Worm (Caenorhabditis elegans) whole organism, L1 larva: ENCODE measurements around the gene abu-7.

Source experiments
- C04F5.9 ChIP-seq: sonication (generic microtip); optimal IDR thresholded peaks from 2 replicates; lab custom pipeline; 2016; ENCODE audit warnings: missing genetic modification characterization, missing compliant biosample characterization
- C16A3.4 ChIP-seq: fragments of 150-350 bp; optimal IDR thresholded peaks from 2 replicates; lab custom pipeline; 2014; ENCODE audit warnings: missing biosample characterization, missing genetic modification characterization
- F16B12.6 ChIP-seq: fragments of 150-350 bp; optimal IDR thresholded peaks from 2 replicates; lab custom pipeline; 2014; ENCODE audit warnings: missing biosample characterization, missing genetic modification characterization
- aha-1 ChIP-seq: fragments of 150-350 bp; optimal IDR thresholded peaks from 2 replicates; lab custom pipeline; 2014; ENCODE audit warnings: missing biosample characterization, missing genetic modification characterization
- ama-1 ChIP-seq: fragments of 150-350 bp; optimal IDR thresholded peaks from 2 replicates; lab custom pipeline; 2014
- blmp-1 ChIP-seq: fragments of 150-350 bp; optimal IDR thresholded peaks from 2 replicates; lab custom pipeline; 2014; ENCODE audit warnings: missing biosample characterization, missing genetic modification characterization
- ceh-8 ChIP-seq: fragments of 200-800 bp; sonication (Bioruptor generic); optimal IDR thresholded peaks from 2 replicates; lab custom pipeline; 2018; ENCODE audit warnings: mild to moderate bottlenecking, missing genetic modification characterization, moderate library complexity, missing compliant biosample characterization
- ceh-82 ChIP-seq, 3 experiments: fragments of 150-350 bp in 1 of 3; sonication (generic microtip) in 2 of 3; optimal IDR thresholded peaks; 2 replicates each; lab custom pipeline; 2014 to 2017; ENCODE audit warnings: missing biosample characterization in 3 of 3, missing genetic modification characterization in 3 of 3
- ceh-88 ChIP-seq: fragments of 200-800 bp; sonication (Bioruptor generic); IDR thresholded peaks from 2 replicates; pipeline ENCODE4 v1.3.6; 2022; ENCODE audit warnings: missing genetic modification characterization, missing compliant biosample characterization
- dpl-1 ChIP-seq, 3 experiments: fragments of 150-350 bp in 2 of 3; sonication (generic microtip) in 1 of 3; optimal IDR thresholded peaks; 2 replicates each; lab custom pipeline; 2014 to 2017; ENCODE audit warnings: missing biosample characterization in 3 of 3, missing genetic modification characterization in 3 of 3, missing genetic modification reagents in 3 of 3
- efl-1 ChIP-seq, 4 experiments: fragments of 150-350 bp; optimal IDR thresholded peaks in 3 of 4; peaks in 1 of 4; 1 replicate in 1 of 4; 2 replicates in 3 of 4; lab custom pipeline; 2014; ENCODE audit warnings: missing biosample characterization in 2 of 4, missing genetic modification characterization in 2 of 4, missing genetic modification reagents in 2 of 4
- efl-3 ChIP-seq: fragments of 200-800 bp; sonication (Bioruptor generic); optimal IDR thresholded peaks from 2 replicates; lab custom pipeline; 2018; ENCODE audit warnings: mild to moderate bottlenecking, missing genetic modification characterization, missing compliant biosample characterization
- egl-27 ChIP-seq, 2 experiments: fragments of 150-350 bp in 1 of 2; sonication (generic microtip); optimal IDR thresholded peaks; 3 replicates each; lab custom pipeline; 2017 to 2018; ENCODE audit warnings: missing biosample characterization in 2 of 2, missing genetic modification characterization in 2 of 2, missing genetic modification reagents in 2 of 2
- fkh-10 ChIP-seq: sonication (generic microtip); optimal IDR thresholded peaks from 2 replicates; lab custom pipeline; 2017; ENCODE audit warnings: missing biosample characterization, missing genetic modification reagents, missing genetic modification characterization
- fkh-8 ChIP-seq: sonication (generic microtip); optimal IDR thresholded peaks from 2 replicates; lab custom pipeline; 2016; ENCODE audit warnings: mild to moderate bottlenecking, missing genetic modification characterization, missing compliant biosample characterization
- fos-1 ChIP-seq: fragments of 150-350 bp; optimal IDR thresholded peaks from 2 replicates; lab custom pipeline; 2014; ENCODE audit warnings: missing biosample characterization, missing genetic modification characterization
- hlh-17 ChIP-seq: fragments of 200-800 bp; sonication (Bioruptor generic); optimal IDR thresholded peaks from 2 replicates; lab custom pipeline; 2018; ENCODE audit warnings: missing genetic modification characterization, mild to moderate bottlenecking, missing compliant biosample characterization, moderate library complexity, borderline replicate concordance
- irx-1 ChIP-seq: sonication (generic microtip); optimal IDR thresholded peaks from 2 replicates; lab custom pipeline; 2016; ENCODE audit warnings: missing genetic modification characterization, missing compliant biosample characterization
- isw-1 ChIP-seq: fragments of 200-800 bp; sonication (Bioruptor generic); IDR thresholded peaks from 2 replicates; pipeline ENCODE4 v1.3.6; 2022; ENCODE audit warnings: missing genetic modification characterization, missing compliant biosample characterization
- jun-1 ChIP-seq: fragments of 150-350 bp; optimal IDR thresholded peaks from 2 replicates; lab custom pipeline; 2014; ENCODE audit warnings: missing biosample characterization, missing genetic modification reagents, missing genetic modification characterization
- lin-15B ChIP-seq: fragments of 150-350 bp; sonication (generic microtip); optimal IDR thresholded peaks from 3 replicates; lab custom pipeline; 2014; ENCODE audit warnings: missing biosample characterization, missing genetic modification characterization
- lin-35 ChIP-seq, 2 experiments: fragments of 150-350 bp; optimal IDR thresholded peaks; 2 replicates each; lab custom pipeline; 2014; ENCODE audit warnings: missing biosample characterization in 2 of 2, missing genetic modification characterization in 2 of 2, missing genetic modification reagents in 2 of 2
- lsy-2 ChIP-seq, 2 experiments: fragments of 150-350 bp; optimal IDR thresholded peaks; 2 replicates each; lab custom pipeline; 2014; ENCODE audit warnings: missing biosample characterization in 2 of 2, missing genetic modification characterization in 2 of 2
- mef-2 ChIP-seq: fragments of 150-350 bp; optimal IDR thresholded peaks from 2 replicates; lab custom pipeline; 2014; ENCODE audit warnings: missing biosample characterization, missing genetic modification characterization
- mep-1 ChIP-seq: fragments of 150-350 bp; optimal IDR thresholded peaks from 2 replicates; lab custom pipeline; 2014; ENCODE audit warnings: missing biosample characterization, missing genetic modification characterization
- nhr-20 ChIP-seq: sonication (generic microtip); optimal IDR thresholded peaks from 2 replicates; lab custom pipeline; 2016; ENCODE audit warnings: mild to moderate bottlenecking, missing genetic modification characterization, missing compliant biosample characterization
- nhr-237 ChIP-seq: fragments of 150-350 bp; optimal IDR thresholded peaks from 2 replicates; lab custom pipeline; 2014; ENCODE audit warnings: missing biosample characterization, missing genetic modification characterization
- nhr-28 ChIP-seq: fragments of 150-350 bp; optimal IDR thresholded peaks from 2 replicates; lab custom pipeline; 2014; ENCODE audit warnings: missing biosample characterization, missing genetic modification characterization
- nhr-47 ChIP-seq: sonication (generic microtip); optimal IDR thresholded peaks from 2 replicates; lab custom pipeline; 2016; ENCODE audit warnings: mild to moderate bottlenecking, missing genetic modification characterization, moderate library complexity, missing compliant biosample characterization
- nhr-85 ChIP-seq: sonication (generic microtip); peaks from one replicate; lab custom pipeline; 2016; ENCODE audit warnings: missing genetic modification characterization, inconsistent platforms, missing compliant biosample characterization
- pqm-1 ChIP-seq: sonication (generic microtip); optimal IDR thresholded peaks from 3 replicates; lab custom pipeline; 2017; ENCODE audit warnings: missing biosample characterization, missing genetic modification characterization
- rnt-1 ChIP-seq: sonication (generic microtip); optimal IDR thresholded peaks from 2 replicates; lab custom pipeline; 2016; ENCODE audit warnings: mild to moderate bottlenecking, missing genetic modification characterization, moderate library complexity, missing compliant biosample characterization
- skn-1 ChIP-seq: fragments of 150-350 bp; optimal IDR thresholded peaks from 2 replicates; lab custom pipeline; 2014; ENCODE audit warnings: missing biosample characterization, missing genetic modification characterization
- snu-23 ChIP-seq: sonication (generic microtip); optimal IDR thresholded peaks from 2 replicates; lab custom pipeline; 2016; ENCODE audit warnings: missing genetic modification characterization, missing compliant biosample characterization
- swsn-7 ChIP-seq: sonication (generic microtip); optimal IDR thresholded peaks from 2 replicates; lab custom pipeline; 2016; ENCODE audit warnings: missing genetic modification characterization, missing compliant biosample characterization
- unc-30 ChIP-seq: sonication (generic microtip); optimal IDR thresholded peaks from 2 replicates; lab custom pipeline; 2017; ENCODE audit warnings: missing biosample characterization, missing genetic modification characterization
- unc-86 ChIP-seq: sonication (generic microtip); optimal IDR thresholded peaks from 2 replicates; lab custom pipeline; 2016; ENCODE audit warnings: missing genetic modification characterization, missing compliant biosample characterization
- xbp-1 ChIP-seq: sonication (generic microtip); optimal IDR thresholded peaks from 2 replicates; lab custom pipeline; 2016; ENCODE audit warnings: missing genetic modification characterization, missing compliant biosample characterization
- zip-4 ChIP-seq: fragments of 200-800 bp; sonication (Bioruptor generic); optimal IDR thresholded peaks from 2 replicates; lab custom pipeline; 2018; ENCODE audit warnings: mild to moderate bottlenecking, missing genetic modification characterization, moderate library complexity, missing compliant biosample characterization
- ztf-4 ChIP-seq: fragments of 150-350 bp; optimal IDR thresholded peaks from 2 replicates; lab custom pipeline; 2014; ENCODE audit warnings: missing biosample characterization, missing genetic modification characterization

The abu-7 gene

DNA sequence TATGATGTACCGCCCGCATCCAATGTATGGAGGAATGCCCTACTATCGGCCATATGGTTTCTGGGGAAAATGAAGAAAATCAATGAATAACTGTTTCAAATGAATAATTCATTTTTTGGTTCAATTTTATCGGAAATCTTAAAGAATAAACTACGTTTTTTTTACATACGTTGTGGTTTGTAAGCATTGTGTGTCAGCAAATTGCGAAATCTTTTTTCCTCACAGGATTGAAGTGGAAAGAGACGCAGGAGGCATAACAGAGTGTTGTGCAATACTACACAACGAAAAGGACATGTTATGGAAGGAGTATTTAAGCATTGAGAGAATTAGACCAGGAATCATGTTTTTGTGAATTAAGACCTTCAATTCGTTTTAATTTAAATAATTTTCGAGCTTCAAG, 33.2 kb downstream of the abu-7 start:
- no peak for TF ChIP-seq ceh-88 (GFP tag; lab: Robert Waterston, UW)
- TF ChIP-seq C04F5.9 (tag; lab: Kevin White, UChicago): no peak
- TF ChIP-seq nhr-237 (tag; lab: Kevin White, UChicago): peak; percentile 22
- no peak for TF ChIP-seq mef-2 (tag; lab: Kevin White, UChicago)
- TF ChIP-seq F16B12.6 (tag; lab: Kevin White, UChicago): no peak
- peak; percentile 68 for TF ChIP-seq zip-4 (GFP tag; lab: Kevin White, UChicago)
- TF ChIP-seq ztf-4 (tag; lab: Kevin White, UChicago): no peak
- TF ChIP-seq unc-86: no peak
- no peak for TF ChIP-seq irx-1 (tag; lab: Kevin White, UChicago)
- TF ChIP-seq xbp-1: peak; percentile 17
- peak; percentile 63 for TF ChIP-seq nhr-85 (tag; lab: Kevin White, UChicago)
- peak; percentile 34 for TF ChIP-seq fkh-8
- TF ChIP-seq lin-15B: no peak
- peak; percentile 21 to 42 for TF ChIP-seq lin-35 (GFP tag; optimal IDR thresholded peaks at IDR 0.05; lab: Kevin White, UChicago)
- peak; percentile 22 for TF ChIP-seq jun-1
- no peak for TF ChIP-seq snu-23 (GFP tag; lab: Kevin White, UChicago)
- TF ChIP-seq lsy-2 (tag; optimal IDR thresholded peaks at IDR 0.05; lab: Kevin White, UChicago): peak in 1 of 2 experiments; percentile 71
- TF ChIP-seq ceh-82 (tag; optimal IDR thresholded peaks at IDR 0.05; lab: Kevin White, UChicago): peak; percentile 51 to 77 (median 55)
- TF ChIP-seq mep-1 (tag; lab: Kevin White, UChicago): peak; percentile 51
- TF ChIP-seq swsn-7: peak; percentile 11
- TF ChIP-seq nhr-28: no peak
- no peak for TF ChIP-seq ama-1
- no peak for TF ChIP-seq unc-30
- TF ChIP-seq efl-3: no peak
- peak; percentile 96 for TF ChIP-seq skn-1
- TF ChIP-seq C16A3.4 (tag; lab: Kevin White, UChicago): peak; percentile 23
- TF ChIP-seq nhr-20 (tag; lab: Kevin White, UChicago): peak; percentile 32
- peak; percentile 51 for TF ChIP-seq rnt-1
- TF ChIP-seq isw-1 (GFP tag; lab: Robert Waterston, UW): no peak; the same call in 1 of the 2 replicates
- peak; percentile 4 for TF ChIP-seq blmp-1 (tag; lab: Kevin White, UChicago)
- no peak for TF ChIP-seq ceh-8 (GFP tag; lab: Kevin White, UChicago)
- TF ChIP-seq nhr-47 (tag; lab: Kevin White, UChicago): peak; percentile 23
- peak in 1 of 3 experiments; percentile 36 for TF ChIP-seq dpl-1 (GFP tag; optimal IDR thresholded peaks at IDR 0.05; lab: Kevin White, UChicago)
- peak; percentile 38 to 65 for TF ChIP-seq efl-1 (optimal IDR thresholded peaks at IDR 0.05; lab: Kevin White, UChicago)
- peak; percentile 45 to 48 for TF ChIP-seq efl-1 (GFP tag; optimal IDR thresholded peaks at IDR 0.05 in 1 of 2; lab: Kevin White, UChicago)

DNA sequence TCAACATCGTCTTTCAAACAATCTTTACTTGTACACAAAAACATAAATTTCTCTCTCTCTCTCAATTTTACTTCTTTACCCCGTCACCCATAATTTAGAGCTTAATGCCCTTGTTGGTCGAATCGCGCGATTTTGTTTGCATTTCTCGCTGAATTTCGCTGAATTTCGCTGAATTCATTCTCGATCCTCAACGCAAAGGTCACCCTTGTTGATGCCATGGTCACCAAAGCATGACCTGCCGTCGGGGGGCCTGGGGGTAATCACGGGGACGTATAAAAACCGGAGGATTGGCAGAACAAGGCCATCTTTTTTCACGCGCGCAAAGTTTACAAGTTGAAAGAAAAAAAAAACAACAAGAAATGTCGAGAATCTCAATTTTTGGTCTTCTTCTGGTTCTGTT, 34.6 kb downstream of the abu-7 start, which contains the start of gene F14F9.8:
TSS of gene F14F9.8 (plus strand) at position 301 of the 400 bp plus-strand sequence.
- no peak for TF ChIP-seq fkh-8
- peak; percentile 72 for TF ChIP-seq nhr-85 (tag; lab: Kevin White, UChicago)
- TF ChIP-seq fos-1: no peak
- no peak for TF ChIP-seq F16B12.6 (tag; lab: Kevin White, UChicago)
- peak; percentile 16 for TF ChIP-seq blmp-1 (tag; lab: Kevin White, UChicago)
- no peak for TF ChIP-seq egl-27 (tag; optimal IDR thresholded peaks at IDR 0.05; lab: Kevin White, UChicago)
- TF ChIP-seq, all 84 proteins: peak for 2

DNA sequence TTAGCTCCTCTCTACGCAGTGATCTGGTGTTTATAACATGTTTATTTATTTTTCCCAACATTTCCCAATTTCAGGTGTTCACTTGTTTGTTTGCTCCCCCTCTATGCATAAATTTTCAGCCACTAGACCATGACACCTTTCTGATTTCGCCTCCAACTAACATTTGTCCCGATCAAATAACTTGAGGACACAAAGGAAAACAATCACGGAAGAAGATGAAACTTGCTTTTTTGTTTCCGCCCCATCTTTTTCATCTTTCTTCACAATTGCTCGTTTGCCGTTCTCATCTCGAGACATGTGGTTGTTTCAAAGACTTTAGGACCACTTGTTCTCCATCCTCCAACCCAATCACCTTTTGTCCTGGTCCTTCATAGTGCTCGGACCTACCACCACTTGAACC, 37.8 kb downstream of the abu-7 start, which contains the start of gene F14F9.5:
TSS of gene F14F9.5 (plus strand) at position 301 of the 400 bp plus-strand sequence.
- no peak for TF ChIP-seq pqm-1 (tag; lab: Kevin White, UChicago)
- peak; percentile 81 for TF ChIP-seq fkh-10 (GFP tag; lab: Kevin White, UChicago)
- TF ChIP-seq F16B12.6 (tag; lab: Kevin White, UChicago): no peak
- no peak for TF ChIP-seq hlh-17 (GFP tag; lab: Kevin White, UChicago)
- TF ChIP-seq egl-27 (tag; optimal IDR thresholded peaks at IDR 0.05; lab: Kevin White, UChicago): no peak
- no peak for TF ChIP-seq lin-35 (GFP tag; optimal IDR thresholded peaks at IDR 0.05; lab: Kevin White, UChicago)
- TF ChIP-seq aha-1 (tag; lab: Kevin White, UChicago): no peak
